Fruit fly (Drosophila melanogaster) whole organism, prepupa: ENCODE measurements around the gene CG13699.

Experiments
- Blimp-1 ChIP-seq: fragments of 200-800 bp; sonication (Bioruptor generic); optimal IDR thresholded peaks from 3 replicates; lab custom pipeline; 2017; ENCODE audit warnings: missing biosample characterization, missing genetic modification characterization, mild to moderate bottlenecking, moderate library complexity, missing genetic modification reagents
- CG10631 ChIP-seq: fragments of 200-800 bp; sonication (Bioruptor generic); optimal IDR thresholded peaks from 2 replicates; lab custom pipeline; 2016; ENCODE audit warnings: missing biosample characterization, missing genetic modification characterization
- CG10669 ChIP-seq: fragments of 200-800 bp; sonication (Bioruptor generic); optimal IDR thresholded peaks from 3 replicates; lab custom pipeline; 2018; ENCODE audit warnings: missing biosample characterization, mild to moderate bottlenecking, missing genetic modification characterization, moderate library complexity
- CG11294 ChIP-seq: fragments of 200-800 bp; sonication (Bioruptor generic); IDR thresholded peaks from 2 replicates; pipeline ENCODE4 v1.3.6; 2022; ENCODE audit warnings: missing biosample characterization, missing genetic modification characterization
- CG11762 ChIP-seq: fragments of 200-800 bp; sonication (Bioruptor generic); optimal IDR thresholded peaks from 3 replicates; lab custom pipeline; 2016; ENCODE audit warnings: missing biosample characterization, missing genetic modification characterization; ENCODE audit not compliant: insufficient read depth
- CG11902 ChIP-seq: fragments of 200-800 bp; sonication (Bioruptor generic); optimal IDR thresholded peaks from 3 replicates; lab custom pipeline; 2016; ENCODE audit warnings: missing biosample characterization, missing genetic modification characterization
- CG1621 ChIP-seq: fragments of 200-800 bp; sonication (Bioruptor generic); optimal IDR thresholded peaks from 3 replicates; lab custom pipeline; 2018; ENCODE audit warnings: missing biosample characterization, mild to moderate bottlenecking, missing genetic modification characterization
- CG16779 ChIP-seq: fragments of 200-800 bp; sonication (Bioruptor generic); optimal IDR thresholded peaks from 3 replicates; lab custom pipeline; 2017; ENCODE audit warnings: missing biosample characterization, mild to moderate bottlenecking, missing genetic modification characterization
- CG31627 ChIP-seq: fragments of 200-800 bp; sonication (Bioruptor generic); optimal IDR thresholded peaks from 3 replicates; lab custom pipeline; 2016; ENCODE audit warnings: missing biosample characterization, missing genetic modification characterization
- CG32006 ChIP-seq: fragments of 200-800 bp; sonication (Bioruptor generic); optimal IDR thresholded peaks from 3 replicates; lab custom pipeline; 2017; ENCODE audit warnings: missing biosample characterization, mild to moderate bottlenecking, missing genetic modification characterization
- CG34406 ChIP-seq: fragments of 200-800 bp; sonication (Bioruptor generic); optimal IDR thresholded peaks from 3 replicates; lab custom pipeline; 2016; ENCODE audit warnings: missing biosample characterization, missing genetic modification characterization
- CG6276 ChIP-seq: fragments of 200-800 bp; sonication (Bioruptor generic); optimal IDR thresholded peaks from 2 replicates; lab custom pipeline; 2017; ENCODE audit warnings: missing biosample characterization, mild to moderate bottlenecking, missing genetic modification characterization
- CG6792 ChIP-seq: fragments of 200-800 bp; sonication (Bioruptor generic); optimal IDR thresholded peaks from 3 replicates; lab custom pipeline; 2016; ENCODE audit warnings: missing biosample characterization, missing genetic modification characterization
- CG7368 ChIP-seq: fragments of 200-800 bp; sonication (Bioruptor generic); optimal IDR thresholded peaks from 3 replicates; lab custom pipeline; 2016; ENCODE audit warnings: missing biosample characterization, missing genetic modification characterization
- CG8319 ChIP-seq: fragments of 200-800 bp; sonication (Bioruptor generic); optimal IDR thresholded peaks from 3 replicates; lab custom pipeline; 2016; ENCODE audit warnings: missing biosample characterization, missing genetic modification characterization
- CG8632 ChIP-seq: fragments of 200-800 bp; sonication (Bioruptor generic); optimal IDR thresholded peaks from 3 replicates; lab custom pipeline; 2016; ENCODE audit warnings: missing biosample characterization, missing genetic modification characterization
- Eip75B ChIP-seq: fragments of 200-800 bp; sonication (Bioruptor generic); optimal IDR thresholded peaks from 3 replicates; lab custom pipeline; 2016; ENCODE audit warnings: missing biosample characterization, missing genetic modification characterization
- Eip78C ChIP-seq: fragments of 200-800 bp; sonication (Bioruptor generic); peaks from one replicate; lab custom pipeline; 2016; ENCODE audit warnings: missing biosample characterization, missing genetic modification characterization
- Eip93F ChIP-seq: fragments of 200-800 bp; sonication (Bioruptor generic); optimal IDR thresholded peaks from 2 replicates; lab custom pipeline; 2016; ENCODE audit warnings: missing biosample characterization, mild to moderate bottlenecking, missing genetic modification characterization
- Ets21C ChIP-seq: fragments of 200-800 bp; sonication (Bioruptor generic); optimal IDR thresholded peaks from 3 replicates; lab custom pipeline; 2016; ENCODE audit warnings: missing biosample characterization, missing genetic modification characterization
- Gug ChIP-seq: fragments of 200-800 bp; sonication (Bioruptor generic); IDR thresholded peaks from 2 replicates; pipeline ENCODE4 v1.3.6; 2022; ENCODE audit warnings: missing biosample characterization, missing genetic modification characterization
- Hr39 ChIP-seq: fragments of 200-800 bp; sonication (Bioruptor generic); optimal IDR thresholded peaks from 2 replicates; lab custom pipeline; 2016; ENCODE audit warnings: missing biosample characterization, missing genetic modification characterization
- Met ChIP-seq: fragments of 200-800 bp; sonication (Bioruptor generic); optimal IDR thresholded peaks from 3 replicates; lab custom pipeline; 2016; ENCODE audit warnings: missing biosample characterization, missing genetic modification characterization
- OdsH ChIP-seq: fragments of 200-800 bp; sonication (Bioruptor generic); optimal IDR thresholded peaks from 3 replicates; lab custom pipeline; 2016; ENCODE audit warnings: missing biosample characterization, missing genetic modification characterization
- Smox ChIP-seq: fragments of 200-800 bp; sonication (Bioruptor generic); optimal IDR thresholded peaks from 3 replicates; lab custom pipeline; 2016; ENCODE audit warnings: missing biosample characterization, missing genetic modification characterization
- Sox102F ChIP-seq: fragments of 200-800 bp; sonication (Bioruptor generic); optimal IDR thresholded peaks from 2 replicates; lab custom pipeline; 2016; ENCODE audit warnings: missing biosample characterization, mild to moderate bottlenecking, missing genetic modification characterization
- Sox14 ChIP-seq: fragments of 200-800 bp; sonication (Bioruptor generic); optimal IDR thresholded peaks from 3 replicates; lab custom pipeline; 2016; ENCODE audit warnings: missing biosample characterization, missing genetic modification characterization
- achi ChIP-seq: fragments of 200-800 bp; sonication (Bioruptor generic); optimal IDR thresholded peaks from 3 replicates; lab custom pipeline; 2016; ENCODE audit warnings: missing biosample characterization, missing genetic modification characterization
- acj6 ChIP-seq: fragments of 200-800 bp; sonication (Bioruptor generic); optimal IDR thresholded peaks from 3 replicates; lab custom pipeline; 2016; ENCODE audit warnings: missing biosample characterization, missing genetic modification characterization
- cyc ChIP-seq: fragments of 200-800 bp; sonication (Bioruptor generic); optimal IDR thresholded peaks from 3 replicates; lab custom pipeline; 2016; ENCODE audit warnings: missing biosample characterization, missing genetic modification characterization
- esn ChIP-seq: fragments of 200-800 bp; sonication (Bioruptor generic); optimal IDR thresholded peaks from 2 replicates; lab custom pipeline; 2016; ENCODE audit warnings: missing biosample characterization, mild to moderate bottlenecking, missing genetic modification characterization, moderate library complexity
- fd59A ChIP-seq: fragments of 200-800 bp; sonication (Bioruptor generic); optimal IDR thresholded peaks from 2 replicates; lab custom pipeline; 2017; ENCODE audit warnings: missing biosample characterization, mild to moderate bottlenecking, missing genetic modification characterization, missing genetic modification reagents
- lz ChIP-seq: fragments of 200-800 bp; sonication (Bioruptor generic); optimal IDR thresholded peaks from 3 replicates; lab custom pipeline; 2016; ENCODE audit warnings: missing biosample characterization, missing genetic modification characterization
- net ChIP-seq: fragments of 200-800 bp; sonication (Bioruptor generic); optimal IDR thresholded peaks from 3 replicates; lab custom pipeline; 2016; ENCODE audit warnings: missing biosample characterization, missing genetic modification characterization
- pdm3 ChIP-seq: fragments of 200-800 bp; sonication (Bioruptor generic); optimal IDR thresholded peaks from 3 replicates; lab custom pipeline; 2016; ENCODE audit warnings: missing biosample characterization, missing genetic modification characterization
- spab ChIP-seq: fragments of 200-800 bp; sonication (Bioruptor generic); optimal IDR thresholded peaks from 2 replicates; lab custom pipeline; 2017; ENCODE audit warnings: missing biosample characterization, mild to moderate bottlenecking, missing genetic modification characterization, missing genetic modification reagents
- ss ChIP-seq, 2 experiments: fragments of 200-800 bp; sonication (Bioruptor generic); optimal IDR thresholded peaks; 2 replicates in 1 of 2; 3 replicates in 1 of 2; lab custom pipeline; 2017 to 2018; ENCODE audit warnings: mild to moderate bottlenecking in 2 of 2, missing biosample characterization in 2 of 2, missing genetic modification characterization in 2 of 2, moderate library complexity in 1 of 2
- svp ChIP-seq: fragments of 200-800 bp; sonication (Bioruptor generic); peaks from one replicate; lab custom pipeline; 2016; ENCODE audit warnings: missing biosample characterization, missing genetic modification characterization
- topi ChIP-seq: fragments of 200-800 bp; sonication (Bioruptor generic); optimal IDR thresholded peaks from 3 replicates; lab custom pipeline; 2016; ENCODE audit warnings: missing biosample characterization, missing genetic modification characterization
- vri ChIP-seq: fragments of 200-800 bp; sonication (Bioruptor generic); optimal IDR thresholded peaks from 3 replicates; lab custom pipeline; 2016; ENCODE audit warnings: missing biosample characterization, mild to moderate bottlenecking, missing genetic modification characterization

Gene CG13699

DNA sequence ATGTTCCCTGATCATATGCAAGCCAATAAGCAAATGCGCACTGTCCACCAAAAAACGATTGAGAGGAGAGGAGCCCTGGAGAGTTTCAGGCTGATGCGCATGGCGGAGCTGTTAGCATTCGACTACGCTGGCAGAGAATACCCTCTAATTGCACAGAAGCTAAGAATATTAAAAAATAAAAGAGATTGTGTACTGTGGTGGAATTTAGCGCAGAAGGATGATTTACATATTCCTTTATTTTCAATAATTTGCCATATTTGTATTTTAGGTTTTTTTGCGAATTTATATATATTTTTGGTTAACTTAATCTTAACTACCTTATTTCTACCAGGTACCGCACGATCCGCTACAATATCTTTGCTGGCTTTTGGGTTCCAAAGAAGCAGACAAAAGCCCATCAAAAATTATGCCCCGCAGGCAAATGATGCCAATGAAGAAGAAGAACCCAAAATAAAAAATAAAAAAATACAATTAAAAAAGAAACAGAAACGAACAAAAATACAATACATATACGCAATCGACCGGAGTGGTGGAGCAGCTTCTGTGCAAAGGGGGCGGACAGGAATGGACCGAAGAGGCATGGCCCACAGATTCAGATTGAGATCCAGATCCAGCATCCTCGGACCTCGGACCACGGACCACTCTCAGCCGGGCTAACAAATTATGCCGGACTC, 32.1 kb upstream of the CG13699 start (continued):
- peak; percentile 74 for TF ChIP-seq CG11762 (GFP tag; lab: Kevin White, UChicago)
- peak; percentile 81 for TF ChIP-seq spab (GFP tag; lab: Kevin White, UChicago)
- peak; percentile 90 for TF ChIP-seq Ets21C (GFP tag; lab: Kevin White, UChicago)
- peak; percentile 84 for TF ChIP-seq achi (GFP tag; lab: Kevin White, UChicago)
- peak; percentile 87 for TF ChIP-seq OdsH (GFP tag; lab: Kevin White, UChicago)
- TF ChIP-seq CG32006 (GFP tag; lab: Kevin White, UChicago): no peak
- TF ChIP-seq CG8632: peak; percentile 85
- no peak for TF ChIP-seq CG6276 (GFP tag; lab: Kevin White, UChicago)
- peak; percentile 92 for TF ChIP-seq lz (GFP tag; lab: Kevin White, UChicago)
- peak in 1 of 2 experiments; percentile 30 for TF ChIP-seq ss (GFP tag; optimal IDR thresholded peaks at IDR 0.05; lab: Kevin White, UChicago)
- TF ChIP-seq Eip75B: peak; percentile 82
- no peak for TF ChIP-seq CG11294 (GFP tag; lab: Robert Waterston, UW)
- TF ChIP-seq CG6792 (GFP tag; lab: Kevin White, UChicago): peak; percentile 81
- peak; percentile 94 for TF ChIP-seq esn
- peak; percentile 79 for TF ChIP-seq CG7368 (GFP tag; lab: Kevin White, UChicago)
- peak; percentile 80 for TF ChIP-seq CG10669 (GFP tag; lab: Kevin White, UChicago)
- TF ChIP-seq Gug: peak; percentile 39; the same call in 1 of the 2 replicates
- TF ChIP-seq CG1621 (tag; lab: Kevin White, UChicago): no peak

dm6 chr3L:18193642-18194041, 31.3 kb upstream of the CG13699 start:
- TF ChIP-seq achi (GFP tag; lab: Kevin White, UChicago) (peak; percentile 4), vri (GFP tag; lab: Kevin White, UChicago) (no peak), CG8319 (GFP tag; lab: Kevin White, UChicago) (peak; percentile 1), esn (peak; percentile 75), Gug (no peak), CG11902 (GFP tag; lab: Kevin White, UChicago) (no peak), lz (GFP tag; lab: Kevin White, UChicago) (peak; percentile 60), CG10669 (GFP tag; lab: Kevin White, UChicago) (no peak), net (GFP tag; lab: Kevin White, UChicago) (peak; percentile 18), svp (GFP tag; lab: Kevin White, UChicago) (peak; percentile 81), Hr39 (peak; percentile 77), Eip93F (GFP tag; lab: Kevin White, UChicago) (no peak), Blimp-1 (GFP tag; lab: Kevin White, UChicago) (no peak), Met (GFP tag; lab: Kevin White, UChicago) (peak; percentile 73), CG10631 (GFP tag; lab: Kevin White, UChicago) (peak; percentile 27), pdm3 (GFP tag; lab: Kevin White, UChicago) (peak; percentile 40), fd59A (GFP tag; lab: Kevin White, UChicago) (peak; percentile 10), cyc (peak; percentile 60), Eip78C (peak; percentile 92), CG31627 (peak; percentile 68), CG34406 (peak; percentile 33), acj6 (GFP tag; lab: Kevin White, UChicago) (peak; percentile 54), CG16779 (tag; lab: Kevin White, UChicago) (no peak), Sox14 (peak; percentile 42), topi (GFP tag; lab: Kevin White, UChicago) (peak; percentile 75), Ets21C (GFP tag; lab: Kevin White, UChicago) (peak; percentile 33), Sox102F (GFP tag; lab: Kevin White, UChicago) (peak; percentile 41), Eip75B (peak; percentile 20), CG8632 (peak; percentile 39), OdsH (GFP tag; lab: Kevin White, UChicago) (peak; percentile 57), Smox (GFP tag; lab: Kevin White, UChicago) (peak; percentile 64)
